Fruit fly (Drosophila melanogaster) whole organism, adult: ENCODE results near the gene CG43219.

Experiments
- CG11617 ChIP-seq: fragments of 200-800 bp; sonication (Bioruptor generic); optimal IDR thresholded peaks from 2 replicates; lab custom pipeline; 2017; ENCODE audit warnings: mild to moderate bottlenecking, missing biosample characterization, missing genetic modification reagents, missing genetic modification characterization
- CG12768 ChIP-seq: fragments of 200-800 bp; sonication (Bioruptor generic); optimal IDR thresholded peaks from 2 replicates; lab custom pipeline; 2017; ENCODE audit warnings: missing biosample characterization, missing genetic modification characterization, mild to moderate bottlenecking, moderate library complexity, missing genetic modification reagents
- CG14711 ChIP-seq: fragments of 200-800 bp; sonication (Bioruptor generic); optimal IDR thresholded peaks from 2 replicates; lab custom pipeline; 2018; ENCODE audit warnings: missing biosample characterization, mild to moderate bottlenecking, missing genetic modification characterization, moderate library complexity
- CG1620 ChIP-seq: fragments of 200-800 bp; sonication (Bioruptor generic); optimal IDR thresholded peaks from 2 replicates; lab custom pipeline; 2016; ENCODE audit warnings: missing biosample characterization, missing genetic modification characterization
- CG33017 ChIP-seq: fragments of 200-800 bp; sonication (Bioruptor generic); optimal IDR thresholded peaks from 2 replicates; lab custom pipeline; 2018; ENCODE audit warnings: missing biosample characterization, mild to moderate bottlenecking, missing genetic modification characterization, moderate library complexity
- CG5204 ChIP-seq: fragments of 200-800 bp; sonication (Bioruptor generic); optimal IDR thresholded peaks from 2 replicates; lab custom pipeline; 2016; ENCODE audit warnings: missing biosample characterization, missing genetic modification characterization
- CG7045 ChIP-seq: fragments of 200-800 bp; sonication (Bioruptor generic); optimal IDR thresholded peaks from 2 replicates; lab custom pipeline; 2017; ENCODE audit warnings: missing biosample characterization, mild to moderate bottlenecking, missing genetic modification characterization
- CG7101 ChIP-seq: fragments of 200-800 bp; sonication (Bioruptor generic); optimal IDR thresholded peaks from 2 replicates; lab custom pipeline; 2018; ENCODE audit warnings: missing biosample characterization, mild to moderate bottlenecking, missing genetic modification characterization, moderate library complexity
- Clk ChIP-seq: fragments of 200-800 bp; sonication (Bioruptor generic); optimal IDR thresholded peaks from 2 replicates; lab custom pipeline; 2017; ENCODE audit warnings: missing biosample characterization, missing genetic modification characterization
- Crg-1 ChIP-seq: fragments of 200-800 bp; sonication (Bioruptor generic); optimal IDR thresholded peaks from 2 replicates; lab custom pipeline; 2016; ENCODE audit warnings: missing biosample characterization, missing genetic modification characterization
- Hr96 ChIP-seq: fragments of 200-800 bp; sonication (Bioruptor generic); optimal IDR thresholded peaks from 2 replicates; lab custom pipeline; 2016; ENCODE audit warnings: missing biosample characterization, missing genetic modification characterization
- Mnt ChIP-seq: fragments of 200-800 bp; sonication (Bioruptor generic); optimal IDR thresholded peaks from 2 replicates; lab custom pipeline; 2016; ENCODE audit warnings: missing biosample characterization, mild to moderate bottlenecking, missing genetic modification characterization
- bab1 ChIP-seq: fragments of 200-800 bp; sonication (Bioruptor generic); optimal IDR thresholded peaks from 3 replicates; lab custom pipeline; 2019; ENCODE audit warnings: missing biosample characterization, mild to moderate bottlenecking, missing genetic modification characterization, moderate library complexity
- cic ChIP-seq: fragments of 200-800 bp; sonication (Bioruptor generic); optimal IDR thresholded peaks from 2 replicates; lab custom pipeline; 2017; ENCODE audit warnings: missing biosample characterization, mild to moderate bottlenecking, missing genetic modification characterization, moderate library complexity
- cnc ChIP-seq, 2 experiments: fragments of >200 bp; optimal IDR thresholded peaks; 2 replicates each; lab custom pipeline; 2017
- kay ChIP-seq: fragments of 200-800 bp; sonication (Bioruptor generic); peaks from one replicate; lab custom pipeline; 2016; ENCODE audit warnings: missing biosample characterization, missing genetic modification characterization, borderline replicate concordance
- ovo ChIP-seq: fragments of 200-800 bp; sonication (Bioruptor generic); optimal IDR thresholded peaks from 2 replicates; lab custom pipeline; 2016; ENCODE audit warnings: missing biosample characterization, missing genetic modification characterization
- pad ChIP-seq: fragments of 200-800 bp; sonication (Bioruptor generic); optimal IDR thresholded peaks from 3 replicates; lab custom pipeline; 2017; ENCODE audit warnings: missing biosample characterization, missing genetic modification characterization, mild to moderate bottlenecking, moderate library complexity, missing genetic modification reagents
- tj ChIP-seq: fragments of 200-800 bp; sonication (Bioruptor generic); optimal IDR thresholded peaks from 3 replicates; lab custom pipeline; 2017; ENCODE audit warnings: missing biosample characterization, mild to moderate bottlenecking, missing genetic modification characterization, moderate library complexity
- toe ChIP-seq: fragments of 200-800 bp; sonication (Bioruptor generic); optimal IDR thresholded peaks from 2 replicates; lab custom pipeline; 2016; ENCODE audit warnings: missing biosample characterization, missing genetic modification characterization

The CG43219 gene

dm6 chr3L:21204581-21205495, 15.4 kb upstream of the CG43219 start:
- no peak for TF ChIP-seq CG11617 (GFP tag; lab: Kevin White, UChicago)
- TF ChIP-seq CG12768 = peak; percentile 21
- no peak for TF ChIP-seq Clk (GFP tag; lab: Kevin White, UChicago)
- TF ChIP-seq ovo = no peak
- peak; percentile 81 for TF ChIP-seq tj (GFP tag; lab: Kevin White, UChicago)
- peak; percentile 6 for TF ChIP-seq CG7101 (tag; lab: Kevin White, UChicago)

dm6 chr3L:21205496-21205824, 14.7 kb upstream of the CG43219 start:
- TF ChIP-seq Clk (GFP tag; lab: Kevin White, UChicago) (no peak), toe (GFP tag; lab: Kevin White, UChicago) (no peak), Mnt (GFP tag; lab: Kevin White, UChicago) (no peak), Crg-1 (GFP tag; lab: Kevin White, UChicago) (no peak), CG11617 (GFP tag; lab: Kevin White, UChicago) (no peak), CG12768 (no peak), bab1 (GFP tag; lab: Kevin White, UChicago) (no peak), CG5204 (GFP tag; lab: Kevin White, UChicago) (no peak), ovo (no peak), tj (GFP tag; lab: Kevin White, UChicago) (no peak), pad (no peak), CG7101 (tag; lab: Kevin White, UChicago) (no peak)

DNA sequence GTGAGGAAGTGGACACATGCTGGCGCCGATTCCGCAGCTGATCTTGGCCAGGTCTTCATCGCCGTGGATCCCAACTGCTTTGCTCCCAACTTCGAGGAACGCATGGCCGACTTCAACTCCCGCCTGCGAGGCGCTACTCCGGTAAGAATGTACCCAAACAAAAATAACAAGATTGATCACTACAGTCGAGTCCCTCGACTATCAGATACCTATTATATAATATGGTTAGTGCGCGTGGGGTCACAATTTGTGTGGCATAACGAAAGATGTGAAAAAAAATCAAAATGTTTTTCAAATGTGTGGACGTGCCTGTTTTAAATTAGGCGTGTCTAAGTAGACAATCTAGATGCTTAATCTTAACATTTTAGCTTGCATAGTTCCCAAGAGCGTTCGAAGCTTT, 13.7 kb upstream of the CG43219 start:
- TF ChIP-seq toe (GFP tag; lab: Kevin White, UChicago) (no peak), pad (no peak), Mnt (GFP tag; lab: Kevin White, UChicago) (no peak), Hr96 (GFP tag; lab: Kevin White, UChicago) (no peak)

DNA sequence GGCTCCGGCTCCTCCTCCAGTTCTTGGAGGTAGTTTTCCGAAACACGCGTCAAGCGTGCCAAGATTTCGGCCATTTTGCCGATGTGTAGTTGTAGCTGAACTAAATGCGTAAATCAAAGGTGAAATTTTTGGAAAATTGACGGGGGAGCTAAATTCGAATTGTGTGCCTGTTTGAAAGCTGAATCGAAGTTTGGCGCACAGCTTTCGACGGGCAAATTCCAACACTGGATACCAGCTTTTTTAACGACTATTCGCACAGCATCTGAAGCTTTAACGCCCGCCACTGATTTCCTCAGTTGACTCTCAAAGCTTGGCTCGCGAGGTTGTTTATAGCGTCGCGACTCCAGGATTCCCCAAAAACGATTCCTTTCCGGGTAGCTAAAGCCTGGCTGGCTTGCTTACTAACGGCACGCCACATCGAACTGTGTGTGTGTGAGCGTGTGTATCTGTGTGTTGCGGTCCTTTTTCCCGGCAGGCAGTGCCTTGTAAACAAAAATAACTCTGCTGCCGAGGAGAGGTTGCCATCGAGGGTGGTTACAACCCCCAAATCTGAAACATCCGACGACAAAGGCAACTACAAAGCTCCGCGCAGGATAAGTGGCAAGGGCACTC, 10.2 kb upstream of the CG43219 start, which contains the start of the genes CG10510 and CG10508:
Gene CG10510, minus strand, starts transcription at position 164 of the 612 bp plus-strand sequence.
Gene CG10508, plus strand, starts transcription at position 295 of the 612 bp plus-strand sequence.
- TF ChIP-seq cnc (optimal IDR thresholded peaks at IDR 0.05; lab: Kevin White, UChicago) (no peak), Crg-1 (GFP tag; lab: Kevin White, UChicago) (no peak), kay (GFP tag; lab: Kevin White, UChicago) (no peak), CG14711 (tag; lab: Kevin White, UChicago) (no peak), Hr96 (GFP tag; lab: Kevin White, UChicago) (no peak), CG11617 (GFP tag; lab: Kevin White, UChicago) (no peak), ovo (no peak), tj (GFP tag; lab: Kevin White, UChicago) (no peak), CG33017 (tag; lab: Kevin White, UChicago) (no peak), bab1 (GFP tag; lab: Kevin White, UChicago) (no peak), CG7101 (tag; lab: Kevin White, UChicago) (no peak), CG7045 (GFP tag; lab: Kevin White, UChicago) (no peak), CG5204 (GFP tag; lab: Kevin White, UChicago) (no peak), pad (no peak), toe (GFP tag; lab: Kevin White, UChicago) (no peak), Clk (GFP tag; lab: Kevin White, UChicago) (no peak), Mnt (GFP tag; lab: Kevin White, UChicago) (no peak), CG1620 (GFP tag; lab: Kevin White, UChicago) (no peak), CG12768 (no peak)

dm6 chr3L:21216697-21217291, 3.4 kb upstream of the CG43219 start, which contains the start of the genes Trmt112 and Ilk:
Gene Trmt112, minus strand, starts transcription at chr3L:21216839.
Gene Ilk, plus strand, starts transcription at chr3L:21216901.
- no peak for TF ChIP-seq CG11617 (GFP tag; lab: Kevin White, UChicago)
- no peak for TF ChIP-seq pad
- no peak for TF ChIP-seq kay (GFP tag; lab: Kevin White, UChicago)
- peak; percentile 39 for TF ChIP-seq bab1 (GFP tag; lab: Kevin White, UChicago)
- TF ChIP-seq CG5204 (GFP tag; lab: Kevin White, UChicago) = no peak
- TF ChIP-seq tj (GFP tag; lab: Kevin White, UChicago) = peak; percentile 1
- peak; percentile 5 for TF ChIP-seq CG1620 (GFP tag; lab: Kevin White, UChicago)
- peak; percentile 88 for TF ChIP-seq Mnt (GFP tag; lab: Kevin White, UChicago)

DNA sequence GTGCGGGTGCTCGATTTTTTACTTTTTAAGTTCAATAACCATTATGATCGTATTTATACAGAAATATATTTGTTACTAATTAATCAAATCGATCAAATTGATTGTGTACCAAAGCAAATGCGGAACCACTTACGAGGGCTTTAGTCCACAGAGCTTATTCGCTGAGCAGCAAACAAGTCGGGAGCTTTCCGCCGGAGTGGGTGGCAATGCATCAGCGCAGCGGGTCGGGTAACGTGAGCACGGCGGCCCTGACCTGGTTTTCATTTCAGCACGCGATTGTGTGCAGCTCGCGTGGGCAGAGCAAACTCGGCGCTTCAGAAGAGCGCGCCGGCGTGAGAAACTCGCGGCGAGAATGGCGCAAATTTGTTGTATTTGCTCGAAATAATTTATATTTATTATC, 1.0 kb upstream of the CG43219 start:
- no peak for TF ChIP-seq CG12768
- TF ChIP-seq cic (GFP tag; lab: Kevin White, UChicago) = peak; percentile 0
